Fruit fly (Drosophila melanogaster) whole organism, prepupa: Measurements from ENCODE around the gene REPTOR.
A peak's percentile ranks its signal among the peaks of the same experiment; 100 is the strongest.

Experiments used
- Blimp-1 ChIP-seq: fragments of 200-800 bp; sonication (Bioruptor generic); optimal IDR thresholded peaks from 3 replicates; lab custom pipeline; 2017; ENCODE audit warnings: missing biosample characterization, missing genetic modification characterization, mild to moderate bottlenecking, moderate library complexity, missing genetic modification reagents
- CG11294 ChIP-seq: fragments of 200-800 bp; sonication (Bioruptor generic); IDR thresholded peaks from 2 replicates; pipeline ENCODE4 v1.3.6; 2022; ENCODE audit warnings: missing biosample characterization, missing genetic modification characterization
- CG11762 ChIP-seq: fragments of 200-800 bp; sonication (Bioruptor generic); optimal IDR thresholded peaks from 3 replicates; lab custom pipeline; 2016; ENCODE audit warnings: missing biosample characterization, missing genetic modification characterization; ENCODE audit not compliant: insufficient read depth
- CG11902 ChIP-seq: fragments of 200-800 bp; sonication (Bioruptor generic); optimal IDR thresholded peaks from 3 replicates; lab custom pipeline; 2016; ENCODE audit warnings: missing biosample characterization, missing genetic modification characterization
- CG15336 ChIP-seq: fragments of 200-800 bp; sonication (Bioruptor generic); IDR thresholded peaks from 2 replicates; pipeline ENCODE4 v1.3.6; 2022; ENCODE audit warnings: missing biosample characterization, missing genetic modification characterization
- CG1621 ChIP-seq: fragments of 200-800 bp; sonication (Bioruptor generic); optimal IDR thresholded peaks from 3 replicates; lab custom pipeline; 2018; ENCODE audit warnings: missing biosample characterization, mild to moderate bottlenecking, missing genetic modification characterization
- CG3032 ChIP-seq: fragments of 200-800 bp; optimal IDR thresholded peaks from 2 replicates; lab custom pipeline; 2019; ENCODE audit warnings: missing biosample characterization, mild to moderate bottlenecking, missing genetic modification characterization, moderate library complexity
- CG31627 ChIP-seq: fragments of 200-800 bp; sonication (Bioruptor generic); optimal IDR thresholded peaks from 3 replicates; lab custom pipeline; 2016; ENCODE audit warnings: missing biosample characterization, missing genetic modification characterization
- CG34406 ChIP-seq: fragments of 200-800 bp; sonication (Bioruptor generic); optimal IDR thresholded peaks from 3 replicates; lab custom pipeline; 2016; ENCODE audit warnings: missing biosample characterization, missing genetic modification characterization
- CG4318 ChIP-seq: fragments of 200-800 bp; sonication (Bioruptor generic); optimal IDR thresholded peaks from 3 replicates; lab custom pipeline; 2017; ENCODE audit warnings: missing biosample characterization, mild to moderate bottlenecking, missing genetic modification characterization
- CG6163 ChIP-seq: fragments of 200-800 bp; sonication (Bioruptor generic); IDR thresholded peaks from 3 replicates; pipeline ENCODE4 v1.3.6; 2022; ENCODE audit warnings: missing biosample characterization, missing genetic modification characterization
- CG6276 ChIP-seq: fragments of 200-800 bp; sonication (Bioruptor generic); optimal IDR thresholded peaks from 2 replicates; lab custom pipeline; 2017; ENCODE audit warnings: missing biosample characterization, mild to moderate bottlenecking, missing genetic modification characterization
- CG6792 ChIP-seq: fragments of 200-800 bp; sonication (Bioruptor generic); optimal IDR thresholded peaks from 3 replicates; lab custom pipeline; 2016; ENCODE audit warnings: missing biosample characterization, missing genetic modification characterization
- CG6854 ChIP-seq: fragments of 200-800 bp; sonication (Bioruptor generic); optimal IDR thresholded peaks from 2 replicates; lab custom pipeline; 2017; ENCODE audit warnings: missing biosample characterization, mild to moderate bottlenecking, missing genetic modification characterization
- CG8119 ChIP-seq: fragments of 200-800 bp; sonication (Bioruptor generic); IDR thresholded peaks from 3 replicates; pipeline ENCODE4 v1.3.6; 2022; ENCODE audit warnings: missing biosample characterization, missing genetic modification characterization
- Eip78C ChIP-seq: fragments of 200-800 bp; sonication (Bioruptor generic); peaks from one replicate; lab custom pipeline; 2016; ENCODE audit warnings: missing biosample characterization, missing genetic modification characterization
- Eip93F ChIP-seq: fragments of 200-800 bp; sonication (Bioruptor generic); optimal IDR thresholded peaks from 2 replicates; lab custom pipeline; 2016; ENCODE audit warnings: missing biosample characterization, mild to moderate bottlenecking, missing genetic modification characterization
- Gug ChIP-seq: fragments of 200-800 bp; sonication (Bioruptor generic); IDR thresholded peaks from 2 replicates; pipeline ENCODE4 v1.3.6; 2022; ENCODE audit warnings: missing biosample characterization, missing genetic modification characterization
- Hr39 ChIP-seq: fragments of 200-800 bp; sonication (Bioruptor generic); optimal IDR thresholded peaks from 2 replicates; lab custom pipeline; 2016; ENCODE audit warnings: missing biosample characterization, missing genetic modification characterization
- Lpt ChIP-seq: fragments of 200-800 bp; sonication (Bioruptor generic); optimal IDR thresholded peaks from 3 replicates; lab custom pipeline; 2016; ENCODE audit warnings: missing biosample characterization, missing genetic modification characterization
- Met ChIP-seq: fragments of 200-800 bp; sonication (Bioruptor generic); optimal IDR thresholded peaks from 3 replicates; lab custom pipeline; 2016; ENCODE audit warnings: missing biosample characterization, missing genetic modification characterization
- Sox14 ChIP-seq: fragments of 200-800 bp; sonication (Bioruptor generic); optimal IDR thresholded peaks from 3 replicates; lab custom pipeline; 2016; ENCODE audit warnings: missing biosample characterization, missing genetic modification characterization
- cyc ChIP-seq: fragments of 200-800 bp; sonication (Bioruptor generic); optimal IDR thresholded peaks from 3 replicates; lab custom pipeline; 2016; ENCODE audit warnings: missing biosample characterization, missing genetic modification characterization
- dsx ChIP-seq: fragments of 200-800 bp; optimal IDR thresholded peaks from 3 replicates; lab custom pipeline; 2019; ENCODE audit warnings: missing biosample characterization, mild to moderate bottlenecking, missing genetic modification characterization, moderate library complexity; ENCODE audit not compliant: poor library complexity, severe bottlenecking
- eg ChIP-seq: fragments of 200-800 bp; sonication (Bioruptor generic); IDR thresholded peaks from 3 replicates; pipeline ENCODE4 v1.3.6; 2022; ENCODE audit warnings: missing biosample characterization, missing genetic modification characterization
- fd59A ChIP-seq: fragments of 200-800 bp; sonication (Bioruptor generic); optimal IDR thresholded peaks from 2 replicates; lab custom pipeline; 2017; ENCODE audit warnings: missing biosample characterization, mild to moderate bottlenecking, missing genetic modification characterization, missing genetic modification reagents
- pdm3 ChIP-seq: fragments of 200-800 bp; sonication (Bioruptor generic); optimal IDR thresholded peaks from 3 replicates; lab custom pipeline; 2016; ENCODE audit warnings: missing biosample characterization, missing genetic modification characterization
- salr ChIP-seq, 2 experiments: fragments of 200-800 bp; sonication (Bioruptor generic); optimal IDR thresholded peaks; 3 replicates each; lab custom pipeline; 2016 to 2018; ENCODE audit warnings: missing biosample characterization in 2 of 2, missing genetic modification characterization in 2 of 2, mild to moderate bottlenecking in 1 of 2
- spab ChIP-seq: fragments of 200-800 bp; sonication (Bioruptor generic); optimal IDR thresholded peaks from 2 replicates; lab custom pipeline; 2017; ENCODE audit warnings: missing biosample characterization, mild to moderate bottlenecking, missing genetic modification characterization, missing genetic modification reagents
- ss ChIP-seq, 2 experiments: fragments of 200-800 bp; sonication (Bioruptor generic); optimal IDR thresholded peaks; 2 replicates in 1 of 2; 3 replicates in 1 of 2; lab custom pipeline; 2017 to 2018; ENCODE audit warnings: mild to moderate bottlenecking in 2 of 2, missing biosample characterization in 2 of 2, missing genetic modification characterization in 2 of 2, moderate library complexity in 1 of 2
- topi ChIP-seq: fragments of 200-800 bp; sonication (Bioruptor generic); optimal IDR thresholded peaks from 3 replicates; lab custom pipeline; 2016; ENCODE audit warnings: missing biosample characterization, missing genetic modification characterization
- vri ChIP-seq: fragments of 200-800 bp; sonication (Bioruptor generic); optimal IDR thresholded peaks from 3 replicates; lab custom pipeline; 2016; ENCODE audit warnings: missing biosample characterization, mild to moderate bottlenecking, missing genetic modification characterization

REPTOR gene

DNA sequence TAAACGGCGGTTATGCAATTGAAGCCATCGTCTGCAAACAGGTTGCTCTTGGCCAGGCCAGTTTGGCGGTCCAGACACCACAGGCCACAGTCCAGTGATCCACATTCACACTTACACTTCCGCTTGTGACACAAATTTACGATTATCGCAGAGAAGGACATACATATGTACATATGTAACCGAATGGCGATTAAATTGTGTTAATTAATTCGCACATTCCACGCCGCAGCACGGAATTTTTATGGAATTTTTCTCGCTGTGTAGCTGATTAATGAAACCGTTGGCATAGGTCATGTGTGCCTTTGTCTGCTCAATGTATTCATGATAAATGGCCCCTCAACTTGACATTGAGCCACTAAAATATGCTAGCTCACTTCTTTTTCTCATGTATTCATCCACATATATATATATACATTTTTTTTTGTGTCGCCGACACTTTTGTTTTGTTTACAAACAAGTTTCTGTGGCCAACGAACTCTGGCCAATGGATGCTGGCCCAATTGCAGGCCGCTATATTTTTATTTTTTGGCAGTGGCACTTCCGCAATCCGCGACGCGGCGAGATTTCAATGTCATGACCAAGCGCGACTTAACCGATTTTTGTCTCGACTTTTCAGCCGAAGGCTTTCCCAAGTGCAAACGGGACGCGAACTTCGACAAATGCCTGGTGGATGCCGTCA, 56.5 kb downstream of the REPTOR start:
- TF ChIP-seq Eip93F (GFP tag; lab: Kevin White, UChicago) = no peak
- TF ChIP-seq salr (GFP tag; optimal IDR thresholded peaks at IDR 0.05; lab: Kevin White, UChicago) = no peak
- TF ChIP-seq Sox14 (GFP tag; lab: Kevin White, UChicago) = peak; percentile 15
- TF ChIP-seq eg = peak; percentile 64; the same call in 2 of the 3 replicates
- TF ChIP-seq CG11294 (GFP tag; lab: Robert Waterston, UW) = peak; percentile 36; the same call in 1 of the 2 replicates
- peak; percentile 58 for TF ChIP-seq CG15336 (GFP tag; lab: Robert Waterston, UW)
- no peak for TF ChIP-seq CG1621 (tag; lab: Kevin White, UChicago)
- TF ChIP-seq CG8119 (GFP tag; lab: Robert Waterston, UW) = peak; percentile 54; the same call in 1 of the 3 replicates
- no peak for TF ChIP-seq CG11762 (GFP tag; lab: Kevin White, UChicago)
- no peak for TF ChIP-seq vri (GFP tag; lab: Kevin White, UChicago)
- TF ChIP-seq Eip78C (GFP tag; lab: Kevin White, UChicago) = peak; percentile 28
- peak; percentile 23 for TF ChIP-seq Lpt (GFP tag; lab: Kevin White, UChicago)
- TF ChIP-seq Blimp-1 = no peak
- TF ChIP-seq dsx = no peak
- TF ChIP-seq cyc = peak; percentile 17
- TF ChIP-seq CG6163 (GFP tag; lab: Robert Waterston, UW) = peak; percentile 67; the same call in 2 of the 3 replicates

DNA sequence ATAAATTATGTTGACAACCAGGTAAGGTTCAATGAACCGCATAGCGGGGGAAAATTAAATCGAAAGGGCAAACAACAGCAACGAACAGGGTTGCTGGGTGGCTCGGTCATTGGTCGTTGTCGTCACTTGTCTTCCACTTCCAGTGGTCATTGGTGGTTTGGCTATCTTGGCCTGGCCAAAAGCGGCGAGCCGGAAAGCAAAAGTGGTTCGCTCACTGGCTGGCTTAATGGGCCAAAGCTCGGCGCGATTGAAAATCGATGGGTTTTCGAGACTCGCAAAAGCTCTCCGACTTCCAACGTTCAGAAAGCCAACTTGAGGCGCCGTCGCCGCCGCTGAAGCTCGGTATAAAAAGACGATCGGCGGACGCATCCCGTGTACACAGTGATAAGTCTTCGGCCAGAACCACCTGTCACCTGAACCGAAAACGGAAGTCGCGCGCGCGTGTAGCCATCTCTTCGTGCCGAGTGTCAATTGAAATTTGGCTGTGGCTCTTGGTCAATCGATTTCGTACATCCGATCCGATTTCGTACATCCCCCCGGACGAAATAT, 58.2 kb downstream of the REPTOR start, which contains the start of gene Jhbp12:
Gene Jhbp12 (plus strand): TSS at position 369 of the 549 bp plus-strand sequence.
- TF ChIP-seq Blimp-1 (peak; percentile 41), Eip78C (GFP tag; lab: Kevin White, UChicago) (peak; percentile 34), topi (GFP tag; lab: Kevin White, UChicago) (no peak)

DNA sequence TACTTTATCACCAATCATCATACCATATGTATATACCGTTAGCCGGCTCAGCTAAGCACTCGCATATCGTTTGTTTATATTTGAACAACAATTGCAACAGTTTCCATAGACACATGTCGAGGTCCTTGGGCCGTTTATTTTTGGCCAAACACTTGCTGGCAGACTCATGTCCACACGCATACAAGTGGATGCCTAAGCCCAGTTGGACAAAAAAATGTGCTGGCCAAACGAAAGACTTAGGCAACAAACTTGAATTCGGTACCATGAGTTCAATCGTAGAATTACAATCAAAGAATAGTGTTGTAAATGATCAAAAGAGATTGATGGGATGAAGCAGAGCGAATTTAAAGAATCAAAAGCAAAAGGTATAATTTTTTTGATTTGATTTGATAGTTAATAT, 59.1 kb downstream of the REPTOR start, which contains the start of gene CG13622:
Gene CG13622 (minus strand): TSS at position 101 of the 400 bp plus-strand sequence.
- TF ChIP-seq Gug (GFP tag; lab: Robert Waterston, UW) = no peak
- TF ChIP-seq fd59A (GFP tag; lab: Kevin White, UChicago) = no peak
- TF ChIP-seq vri (GFP tag; lab: Kevin White, UChicago) = no peak
- TF ChIP-seq Hr39 (GFP tag; lab: Kevin White, UChicago) = no peak
- no peak for TF ChIP-seq Met (GFP tag; lab: Kevin White, UChicago)
- TF ChIP-seq CG6792 (GFP tag; lab: Kevin White, UChicago) = no peak
- no peak for TF ChIP-seq CG3032
- no peak for TF ChIP-seq CG34406 (GFP tag; lab: Kevin White, UChicago)
- TF ChIP-seq CG31627 = no peak
- no peak for TF ChIP-seq pdm3
- no peak for TF ChIP-seq CG4318

DNA sequence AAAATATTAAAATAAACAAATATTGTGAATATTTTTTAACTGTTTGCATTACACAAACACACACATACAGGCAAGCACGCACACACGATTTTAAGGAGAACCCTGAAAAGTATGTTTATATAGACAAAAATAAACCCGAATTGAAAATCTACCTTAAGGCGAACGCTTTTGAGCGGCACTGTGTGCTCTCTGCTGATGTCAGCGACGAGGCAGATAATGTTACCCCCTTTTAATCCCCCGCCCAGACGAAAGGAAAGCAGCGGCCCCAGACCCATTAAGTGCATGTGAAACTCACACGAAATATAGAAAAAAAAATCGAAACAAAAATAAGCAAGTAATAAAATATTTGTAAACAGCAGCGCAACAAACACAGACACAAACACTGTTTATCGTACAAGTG, 61.4 kb downstream of the REPTOR start:
- TF ChIP-seq vri (GFP tag; lab: Kevin White, UChicago) = no peak
- TF ChIP-seq spab (GFP tag; lab: Kevin White, UChicago) = no peak
- no peak for TF ChIP-seq CG6854 (GFP tag; lab: Kevin White, UChicago)
- no peak for TF ChIP-seq CG6276
- no peak for TF ChIP-seq Met (GFP tag; lab: Kevin White, UChicago)
- no peak for TF ChIP-seq salr (GFP tag; optimal IDR thresholded peaks at IDR 0.05; lab: Kevin White, UChicago)
- no peak for TF ChIP-seq Hr39 (GFP tag; lab: Kevin White, UChicago)
- TF ChIP-seq CG11902 (GFP tag; lab: Kevin White, UChicago) = no peak
- TF ChIP-seq CG6792 (GFP tag; lab: Kevin White, UChicago) = no peak
- TF ChIP-seq CG1621 (tag; lab: Kevin White, UChicago) = no peak
- TF ChIP-seq ss (GFP tag; optimal IDR thresholded peaks at IDR 0.05; lab: Kevin White, UChicago) = no peak
- no peak for TF ChIP-seq cyc
